Fruit fly (Drosophila melanogaster) whole organism, embryonic: Measurements from ENCODE around the gene Ror.

Experiments used
- Atf3 ChIP-seq: fragments of 200-800 bp; sonication (Bioruptor generic); optimal IDR thresholded peaks from 3 replicates; lab custom pipeline; 2016; ENCODE audit warnings: missing biosample characterization, missing genetic modification characterization
- Bdp1 ChIP-seq: fragments of 200-800 bp; sonication (Bioruptor generic); optimal IDR thresholded peaks from 3 replicates; lab custom pipeline; 2016; ENCODE audit warnings: missing biosample characterization, missing genetic modification characterization
- Bgb ChIP-seq: fragments of 200-800 bp; sonication (Bioruptor generic); IDR thresholded peaks from 2 replicates; pipeline ENCODE4 v1.3.6; 2022; ENCODE audit warnings: missing biosample characterization, missing genetic modification characterization; ENCODE audit not compliant: partially characterized antibody
- CG10147 ChIP-seq: fragments of 200-800 bp; sonication (Bioruptor generic); optimal IDR thresholded peaks from 2 replicates; lab custom pipeline; 2019; ENCODE audit warnings: missing biosample characterization, mild to moderate bottlenecking, missing genetic modification characterization, moderate library complexity
- CG10209 ChIP-seq: fragments of 200-800 bp; sonication (Bioruptor generic); optimal IDR thresholded peaks from 3 replicates; lab custom pipeline; 2017; ENCODE audit warnings: missing biosample characterization, mild to moderate bottlenecking, missing genetic modification characterization, missing genetic modification reagents
- CG12155 ChIP-seq: fragments of 200-800 bp; sonication (Bioruptor generic); optimal IDR thresholded peaks from 3 replicates; lab custom pipeline; 2016; ENCODE audit warnings: missing biosample characterization, missing genetic modification characterization
- CG12219 ChIP-seq: fragments of 200-800 bp; sonication (Bioruptor generic); optimal IDR thresholded peaks from 3 replicates; lab custom pipeline; 2018; ENCODE audit warnings: missing biosample characterization, mild to moderate bottlenecking, missing genetic modification characterization
- CG15696 ChIP-seq: fragments of 200-800 bp; sonication (Bioruptor generic); optimal IDR thresholded peaks from 2 replicates; lab custom pipeline; 2019; ENCODE audit warnings: missing biosample characterization, mild to moderate bottlenecking, missing genetic modification characterization, moderate library complexity
- CG1602 ChIP-seq: fragments of 200-800 bp; sonication (Bioruptor generic); optimal IDR thresholded peaks from 3 replicates; lab custom pipeline; 2016; ENCODE audit warnings: missing biosample characterization, missing genetic modification characterization
- CG17186 ChIP-seq: fragments of 200-800 bp; sonication (Bioruptor generic); optimal IDR thresholded peaks from 3 replicates; lab custom pipeline; 2017; ENCODE audit warnings: missing biosample characterization, missing genetic modification reagents, missing genetic modification characterization
- CG17385 ChIP-seq: fragments of 200-800 bp; sonication (Bioruptor generic); optimal IDR thresholded peaks from 3 replicates; lab custom pipeline; 2018; ENCODE audit warnings: missing biosample characterization, mild to moderate bottlenecking, missing genetic modification characterization
- CG17568 ChIP-seq: fragments of 200-800 bp; sonication (Bioruptor generic); optimal IDR thresholded peaks from 2 replicates; lab custom pipeline; 2018; ENCODE audit warnings: missing biosample characterization, mild to moderate bottlenecking, missing genetic modification characterization, moderate library complexity
- CG18619 ChIP-seq: fragments of 200-800 bp; sonication (Bioruptor generic); optimal IDR thresholded peaks from 3 replicates; lab custom pipeline; 2017; ENCODE audit warnings: missing biosample characterization, mild to moderate bottlenecking, missing genetic modification characterization
- CG2116 ChIP-seq: fragments of 200-800 bp; sonication (Bioruptor generic); optimal IDR thresholded peaks from 3 replicates; lab custom pipeline; 2018; ENCODE audit warnings: missing biosample characterization, mild to moderate bottlenecking, missing genetic modification characterization
- CG2199 ChIP-seq: fragments of 200-800 bp; sonication (Bioruptor generic); IDR thresholded peaks from 3 replicates; pipeline ENCODE4 v1.3.6; 2022; ENCODE audit warnings: missing biosample characterization, missing genetic modification characterization
- CG2712 ChIP-seq: fragments of 200-800 bp; optimal IDR thresholded peaks from 3 replicates; lab custom pipeline; 2019; ENCODE audit warnings: missing biosample characterization, mild to moderate bottlenecking, missing genetic modification characterization, moderate library complexity
- CG31365 ChIP-seq: fragments of 200-800 bp; sonication (Bioruptor generic); optimal IDR thresholded peaks from 2 replicates; lab custom pipeline; 2018; ENCODE audit warnings: missing biosample characterization, mild to moderate bottlenecking, missing genetic modification characterization
- CG34376 ChIP-seq: fragments of 200-800 bp; sonication (Bioruptor generic); optimal IDR thresholded peaks from 2 replicates; lab custom pipeline; 2018; ENCODE audit warnings: missing biosample characterization, mild to moderate bottlenecking, missing genetic modification characterization
- CG3847 ChIP-seq: fragments of 200-800 bp; sonication (Bioruptor generic); IDR thresholded peaks from 2 replicates; pipeline ENCODE4 v1.3.6; 2022; ENCODE audit warnings: missing biosample characterization, missing genetic modification characterization
- CG42726 ChIP-seq: fragments of 200-800 bp; sonication (Bioruptor generic); IDR thresholded peaks from 2 replicates; pipeline ENCODE4 v1.3.6; 2022; ENCODE audit warnings: missing biosample characterization, missing genetic modification characterization; ENCODE audit not compliant: partially characterized antibody
- CG6689 ChIP-seq: fragments of 200-800 bp; sonication (Bioruptor generic); IDR thresholded peaks from 2 replicates; pipeline ENCODE4 v1.3.6; 2022; ENCODE audit warnings: missing biosample characterization, missing genetic modification characterization
- CG7786 ChIP-seq: fragments of 200-800 bp; sonication (Bioruptor generic); optimal IDR thresholded peaks from 2 replicates; lab custom pipeline; 2016; ENCODE audit warnings: missing biosample characterization, missing genetic modification characterization
- CG7928 ChIP-seq: fragments of 200-800 bp; sonication (Bioruptor generic); optimal IDR thresholded peaks from 2 replicates; lab custom pipeline; 2017; ENCODE audit warnings: missing biosample characterization, mild to moderate bottlenecking, missing genetic modification characterization
- CG8281 ChIP-seq: fragments of 200-800 bp; sonication (Bioruptor generic); optimal IDR thresholded peaks from 2 replicates; lab custom pipeline; 2018; ENCODE audit warnings: missing biosample characterization, mild to moderate bottlenecking, missing genetic modification characterization, moderate library complexity
- CG9797 ChIP-seq: fragments of 200-800 bp; sonication (Bioruptor generic); optimal IDR thresholded peaks from 3 replicates; lab custom pipeline; 2018; ENCODE audit warnings: missing biosample characterization, mild to moderate bottlenecking, missing genetic modification characterization
- CoRest ChIP-seq: fragments of 200-800 bp; sonication (Bioruptor generic); optimal IDR thresholded peaks from 3 replicates; lab custom pipeline; 2018; ENCODE audit warnings: missing biosample characterization, mild to moderate bottlenecking, missing genetic modification characterization, moderate library complexity
- D19B ChIP-seq: fragments of 200-800 bp; sonication (Bioruptor generic); optimal IDR thresholded peaks from 2 replicates; lab custom pipeline; 2017; ENCODE audit warnings: missing biosample characterization, mild to moderate bottlenecking, missing genetic modification characterization
- Dfd ChIP-seq, 2 experiments: fragments of >200 bp; optimal IDR thresholded peaks; 2 replicates each; lab custom pipeline; 2017; ENCODE audit warnings: missing biosample characterization in 2 of 2, missing genetic modification characterization in 2 of 2
- Ets65A ChIP-seq: fragments of 200-800 bp; sonication (Bioruptor generic); peaks from one replicate; lab custom pipeline; 2016; ENCODE audit warnings: missing biosample characterization, missing genetic modification characterization
- H15 ChIP-seq: fragments of 200-800 bp; sonication (Bioruptor generic); IDR thresholded peaks from 3 replicates; pipeline ENCODE4 v1.3.6; 2022; ENCODE audit warnings: missing biosample characterization, missing genetic modification characterization
- HLH3B ChIP-seq: fragments of 200-800 bp; sonication (Bioruptor generic); IDR thresholded peaks from 2 replicates; pipeline ENCODE4 v1.3.6; 2022; ENCODE audit warnings: missing biosample characterization, missing genetic modification characterization
- Hr39 ChIP-seq: fragments of >200 bp; optimal IDR thresholded peaks from 2 replicates; lab custom pipeline; 2017
- Hsf ChIP-seq: fragments of 200-800 bp; sonication (Bioruptor generic); optimal IDR thresholded peaks from 3 replicates; lab custom pipeline; 2016; ENCODE audit warnings: missing biosample characterization, missing genetic modification characterization
- Lhr ChIP-seq: fragments of 200-800 bp; sonication (Bioruptor generic); optimal IDR thresholded peaks from 3 replicates; lab custom pipeline; 2017; ENCODE audit warnings: mild to moderate bottlenecking, missing biosample characterization, missing genetic modification reagents, missing genetic modification characterization
- Pdp1 ChIP-seq, 2 experiments: fragments of 200-800 bp; sonication (Bioruptor generic); optimal IDR thresholded peaks; 3 replicates each; lab custom pipeline; 2016; ENCODE audit warnings: missing biosample characterization in 2 of 2, missing genetic modification characterization in 2 of 2, mild to moderate bottlenecking in 1 of 2, moderate library complexity in 1 of 2
- Rfx ChIP-seq: fragments of 200-800 bp; sonication (Bioruptor generic); IDR thresholded peaks from 2 replicates; pipeline ENCODE4 v1.3.6; 2022; ENCODE audit warnings: missing biosample characterization, missing genetic modification characterization
- Usf ChIP-seq: fragments of 200-800 bp; sonication (Bioruptor generic); optimal IDR thresholded peaks from 2 replicates; lab custom pipeline; 2017; ENCODE audit warnings: missing genotype, missing biosample characterization, missing genetic modification characterization
- ato ChIP-seq: fragments of 200-800 bp; sonication (Bioruptor generic); IDR thresholded peaks from 2 replicates; pipeline ENCODE4 v1.3.6; 2022; ENCODE audit warnings: missing biosample characterization, missing genetic modification characterization; ENCODE audit not compliant: partially characterized antibody
- caup ChIP-seq: fragments of 200-800 bp; sonication (Bioruptor generic); optimal IDR thresholded peaks from 3 replicates; lab custom pipeline; 2017; ENCODE audit warnings: missing biosample characterization, mild to moderate bottlenecking, missing genetic modification characterization, moderate library complexity; ENCODE audit not compliant: severe bottlenecking
- chif ChIP-seq, 2 experiments: fragments of 200-800 bp; sonication (Bioruptor generic); optimal IDR thresholded peaks; 3 replicates each; lab custom pipeline; 2016; ENCODE audit warnings: missing biosample characterization in 2 of 2, missing genetic modification characterization in 2 of 2
- crp ChIP-seq, 2 experiments: fragments of 200-800 bp; sonication (Bioruptor generic); optimal IDR thresholded peaks; 2 replicates in 1 of 2; 3 replicates in 1 of 2; lab custom pipeline; 2017; ENCODE audit warnings: missing biosample characterization in 2 of 2, missing genetic modification characterization in 2 of 2, mild to moderate bottlenecking in 1 of 2, moderate library complexity in 1 of 2
- exex ChIP-seq: fragments of 200-800 bp; sonication (Bioruptor generic); optimal IDR thresholded peaks from 4 replicates; lab custom pipeline; 2018; ENCODE audit warnings: missing biosample characterization, mild to moderate bottlenecking, missing genetic modification characterization, moderate library complexity
- gcm2 ChIP-seq: fragments of 200-800 bp; sonication (Bioruptor generic); optimal IDR thresholded peaks from 2 replicates; lab custom pipeline; 2016; ENCODE audit warnings: missing biosample characterization, missing genetic modification characterization
- gfzf ChIP-seq: fragments of 200-800 bp; sonication (Bioruptor generic); optimal IDR thresholded peaks from 2 replicates; lab custom pipeline; 2016; ENCODE audit warnings: missing biosample characterization, mild to moderate bottlenecking, missing genetic modification characterization, moderate library complexity
- gsb-n ChIP-seq: fragments of 200-800 bp; sonication (Bioruptor generic); optimal IDR thresholded peaks from 3 replicates; lab custom pipeline; 2018; ENCODE audit warnings: missing biosample characterization, mild to moderate bottlenecking, missing genetic modification characterization
- hb ChIP-seq: fragments of 200-800 bp; sonication (Bioruptor generic); IDR thresholded peaks from 3 replicates; pipeline ENCODE4 v1.3.6; 2022; ENCODE audit warnings: missing biosample characterization, missing genetic modification characterization; ENCODE audit not compliant: partially characterized antibody
- klu ChIP-seq: fragments of 200-800 bp; sonication (Bioruptor generic); IDR thresholded peaks from 2 replicates; pipeline ENCODE4 v1.3.6; 2022; ENCODE audit warnings: missing biosample characterization, missing genetic modification characterization
- pita ChIP-seq: fragments of 200-800 bp; sonication (Bioruptor generic); optimal IDR thresholded peaks from 2 replicates; lab custom pipeline; 2017; ENCODE audit warnings: missing biosample characterization, mild to moderate bottlenecking, missing genetic modification characterization
- sima ChIP-seq: fragments of 200-800 bp; sonication (Bioruptor generic); optimal IDR thresholded peaks from 2 replicates; lab custom pipeline; 2016; ENCODE audit warnings: missing biosample characterization, missing genetic modification characterization
- ttk ChIP-seq: fragments of 200-800 bp; sonication (Bioruptor generic); IDR thresholded peaks from 2 replicates; pipeline ENCODE4 v2.1.2; 2022; ENCODE audit warnings: missing biosample characterization, missing genetic modification characterization
- vfl ChIP-seq: fragments of 200-800 bp; sonication (Bioruptor generic); optimal IDR thresholded peaks from 2 replicates; lab custom pipeline; 2016; ENCODE audit warnings: missing biosample characterization, missing genetic modification characterization

Gene Ror

DNA sequence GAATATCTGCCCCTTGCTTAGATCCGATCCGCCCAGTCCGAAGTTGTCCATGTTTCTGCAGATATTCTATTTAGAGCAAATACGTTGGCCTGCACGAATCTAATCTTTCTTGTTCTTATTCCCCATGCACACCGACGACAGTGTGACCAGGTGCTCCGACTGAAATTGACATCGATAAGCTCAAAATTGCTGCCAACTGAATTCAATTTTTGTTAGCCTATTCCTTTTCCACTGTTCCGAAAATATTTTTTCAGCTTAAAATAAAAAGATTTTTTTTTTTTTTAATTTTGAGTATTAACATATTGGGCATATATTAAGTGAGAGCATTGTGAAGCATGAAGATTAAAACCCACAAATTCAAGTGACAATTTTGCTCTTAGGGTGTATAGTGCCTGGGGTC lies 52.1 kb downstream of the Ror start, which contains the start of gene nmd (continued):
- TF ChIP-seq caup (GFP tag; lab: Kevin White, UChicago), result no peak
- peak; percentile 43 for TF ChIP-seq CG34376 (GFP tag; lab: Kevin White, UChicago)
- no peak for TF ChIP-seq H15 (GFP tag; lab: Robert Waterston, UW)
- TF ChIP-seq Rfx, result peak; percentile 57
- TF ChIP-seq CG7786 (GFP tag; lab: Kevin White, UChicago), result no peak
- peak; percentile 91 for TF ChIP-seq CG17385 (GFP tag; lab: Kevin White, UChicago)
- TF ChIP-seq CG2199 (GFP tag; lab: Robert Waterston, UW), result no peak
- TF ChIP-seq sima (GFP tag; lab: Kevin White, UChicago), result no peak
- no peak for TF ChIP-seq Hsf (GFP tag; lab: Kevin White, UChicago)
- no peak for TF ChIP-seq CG18619 (GFP tag; lab: Kevin White, UChicago)
- no peak for TF ChIP-seq Hr39 (lab: Kevin White, UChicago)
- no peak for TF ChIP-seq gcm2
- no peak for TF ChIP-seq CG10147 (GFP tag; lab: Kevin White, UChicago)
- no peak for TF ChIP-seq ato
- no peak for TF ChIP-seq CG17568 (GFP tag; lab: Kevin White, UChicago)
- no peak for TF ChIP-seq hb
- peak; percentile 53; the same call in 1 of the 2 replicates for TF ChIP-seq Bgb (GFP tag; lab: Robert Waterston, UW)
- no peak for TF ChIP-seq CG12155 (GFP tag; lab: Kevin White, UChicago)
- no peak for TF ChIP-seq gsb-n (tag; lab: Kevin White, UChicago)
- no peak for TF ChIP-seq pita (GFP tag; lab: Kevin White, UChicago)
- no peak for TF ChIP-seq vfl (GFP tag; lab: Kevin White, UChicago)
- no peak for TF ChIP-seq CG7928
- no peak for TF ChIP-seq Pdp1 (GFP tag; optimal IDR thresholded peaks at IDR 0.05; lab: Kevin White, UChicago)
- TF ChIP-seq CG31365 (tag; lab: Kevin White, UChicago), result no peak
- TF ChIP-seq Usf (GFP tag; lab: Kevin White, UChicago), result no peak
- no peak for TF ChIP-seq CG12219
- peak; percentile 60 for TF ChIP-seq Ets65A (GFP tag; lab: Kevin White, UChicago)
- no peak for TF ChIP-seq Dfd (GFP tag; optimal IDR thresholded peaks at IDR 0.05; lab: Kevin White, UChicago)
- TF ChIP-seq CG8281 (tag; lab: Kevin White, UChicago), result no peak
- no peak for TF ChIP-seq ttk (GFP tag; lab: Robert Waterston, UW)
- TF ChIP-seq Atf3 (GFP tag; lab: Kevin White, UChicago), result no peak
- no peak for TF ChIP-seq Bdp1
- peak in 1 of 2 experiments; percentile 3 for TF ChIP-seq chif (GFP tag; optimal IDR thresholded peaks at IDR 0.05; lab: Kevin White, UChicago)
- no peak for TF ChIP-seq D19B (GFP tag; lab: Kevin White, UChicago)
- no peak for TF ChIP-seq klu (GFP tag; lab: Robert Waterston, UW)
- no peak for TF ChIP-seq CG10209 (GFP tag; lab: Kevin White, UChicago)
- TF ChIP-seq CG3847 (GFP tag; lab: Robert Waterston, UW), result peak; percentile 72
- peak; percentile 7 for TF ChIP-seq CG17186 (GFP tag; lab: Kevin White, UChicago)
- TF ChIP-seq CG42726 (GFP tag; lab: Robert Waterston, UW), result no peak
- TF ChIP-seq crp (GFP tag; optimal IDR thresholded peaks at IDR 0.05; lab: Kevin White, UChicago), result no peak
- no peak for TF ChIP-seq HLH3B (GFP tag; lab: Robert Waterston, UW)
- TF ChIP-seq CG6689 (GFP tag; lab: Robert Waterston, UW), result no peak
- TF ChIP-seq CG15696 (tag; lab: Kevin White, UChicago), result no peak
- peak; percentile 24 for TF ChIP-seq CoRest
- TF ChIP-seq CG2712 (tag; lab: Kevin White, UChicago), result peak; percentile 8
- TF ChIP-seq gfzf (GFP tag; lab: Kevin White, UChicago), result peak; percentile 86
- peak; percentile 62 for TF ChIP-seq Lhr
- no peak for TF ChIP-seq exex (tag; lab: Kevin White, UChicago)
- TF ChIP-seq CG2116 (GFP tag; lab: Kevin White, UChicago), result peak; percentile 92
- TF ChIP-seq CG1602, result no peak
- peak; percentile 71 for TF ChIP-seq CG9797 (GFP tag; lab: Kevin White, UChicago)
